Fruit fly (Drosophila melanogaster): ENCODE results near the gene Zw10.

The Zw10 gene

DNA sequence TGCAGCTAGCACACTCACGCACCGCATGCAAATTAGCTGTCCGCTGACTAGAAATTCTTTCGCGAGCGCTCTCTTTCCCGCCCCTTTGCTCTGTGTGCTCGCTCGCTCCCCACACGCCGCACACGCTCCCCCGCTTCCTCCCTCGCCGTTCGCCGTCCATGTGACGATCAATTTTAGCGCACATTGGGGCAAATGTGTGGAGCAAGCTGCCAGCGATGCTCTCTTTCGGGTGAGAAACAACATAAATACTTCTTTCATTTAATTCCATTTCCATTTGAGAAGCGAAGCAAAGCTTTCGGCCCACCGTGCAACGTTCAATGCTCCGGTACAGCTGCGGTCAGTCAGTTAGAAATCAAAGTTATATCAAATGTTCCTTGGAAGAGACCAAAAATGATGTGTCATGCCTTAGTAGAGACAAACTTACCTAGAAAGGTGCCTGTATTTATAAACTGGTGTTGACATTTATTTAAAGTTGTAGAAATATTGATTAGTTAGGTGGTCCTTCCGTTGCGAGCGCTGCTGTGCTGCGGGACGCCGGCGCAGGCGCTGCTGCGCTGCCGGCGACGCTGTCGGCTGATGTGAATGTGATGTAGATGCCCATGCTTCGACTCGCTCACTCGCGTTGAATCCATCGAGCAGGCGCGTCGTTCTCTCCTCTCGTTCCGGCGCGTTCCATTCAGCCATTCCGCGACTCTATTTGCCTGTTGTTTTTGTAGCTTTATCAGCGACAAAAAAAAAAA lies 42.2 kb downstream of the Zw10 start (continued):
- TF ChIP-seq Jarid2 (GFP tag; optimal IDR thresholded peaks at IDR 0.05) (peak; percentile 87), Hr78 (GFP tag; optimal IDR thresholded peaks at IDR 0.05) (peak in 1 of 2 experiments; percentile 90), hkb (optimal IDR thresholded peaks at IDR 0.05) (no peak), hkb (GFP tag; IDR thresholded peaks at IDR 0.05) (peak; percentile 98), CG1603 (tag; optimal IDR thresholded peaks at IDR 0.05) (peak; percentile 98), Dip2 (GFP tag; IDR thresholded peaks at IDR 0.05) (peak; percentile 49; the same call in 1 of the 2 replicates), ara (GFP tag; IDR thresholded peaks at IDR 0.05) (peak; percentile 89), Elba2 (GFP tag; optimal IDR thresholded peaks at IDR 0.05) (no peak), CG7928 (GFP tag; optimal IDR thresholded peaks at IDR 0.05) (peak; percentile 74), Ssrp (tag; optimal IDR thresholded peaks at IDR 0.05) (peak; percentile 95), Blimp-1 (GFP tag; optimal IDR thresholded peaks at IDR 0.05) (peak; percentile 92), HmgD (GFP tag; optimal IDR thresholded peaks at IDR 0.05) (peak; percentile 96), CG12219 (GFP tag; optimal IDR thresholded peaks at IDR 0.05) (peak; percentile 98), CG10543 (GFP tag; optimal IDR thresholded peaks at IDR 0.05) (peak; percentile 98), Ravus (GFP tag; IDR thresholded peaks at IDR 0.05) (peak; percentile 81), tx (GFP tag; optimal IDR thresholded peaks at IDR 0.05) (peak; percentile 96), D (optimal IDR thresholded peaks at IDR 0.05) (no peak), D (GFP tag; optimal IDR thresholded peaks at IDR 0.05) (peak; percentile 93), Deaf1 (tag; optimal IDR thresholded peaks at IDR 0.05) (peak; percentile 83), CG15696 (tag; optimal IDR thresholded peaks at IDR 0.05) (peak; percentile 74), CG10654 (GFP tag; optimal IDR thresholded peaks at IDR 0.05) (peak; percentile 93), CG31365 (tag; optimal IDR thresholded peaks at IDR 0.05) (peak; percentile 89), CG10366 (GFP tag; IDR thresholded peaks at IDR 0.05) (peak; percentile 96), Ada2b (GFP tag; IDR thresholded peaks at IDR 0.05) (peak; percentile 95), GATAe (GFP tag; conservative IDR thresholded peaks at IDR 0.05) (peak; percentile 82), CG6791 (GFP tag; IDR thresholded peaks at IDR 0.05; ENCODE audit: partially characterized antibody) (peak; percentile 67; the same call in 2 of the 3 replicates), CG9817 (tag; optimal IDR thresholded peaks at IDR 0.05) (peak; percentile 95), lola (GFP tag; optimal IDR thresholded peaks at IDR 0.05) (peak in 1 of 3 experiments; percentile 95), eve (GFP tag; optimal IDR thresholded peaks at IDR 0.05) (peak in 1 of 2 experiments; percentile 97), sens-2 (GFP tag; IDR thresholded peaks at IDR 0.05) (peak; percentile 90), Dek (tag; optimal IDR thresholded peaks at IDR 0.05) (peak; percentile 96), oc (tag; optimal IDR thresholded peaks at IDR 0.05) (peak; percentile 97), al (GFP tag; IDR thresholded peaks at IDR 0.05) (peak; percentile 95), CG12942 (GFP tag; optimal IDR thresholded peaks at IDR 0.05) (peak; percentile 94), tap (tag; optimal IDR thresholded peaks at IDR 0.05) (peak; percentile 95), Six4 (GFP tag; optimal IDR thresholded peaks at IDR 0.05) (peak; percentile 93), zfh2 (GFP tag; optimal IDR thresholded peaks at IDR 0.05) (peak; percentile 96), ftz-f1 (GFP tag; optimal IDR thresholded peaks at IDR 0.05) (peak; percentile 87), chm (GFP tag; IDR thresholded peaks at IDR 0.05) (peak; percentile 96), ci (GFP tag; IDR thresholded peaks at IDR 0.05) (peak; percentile 98), CG1024 (GFP tag; IDR thresholded peaks at IDR 0.05) (peak; percentile 84), CG3838 (GFP tag; optimal IDR thresholded peaks at IDR 0.05) (peak; percentile 85), CG4707 (GFP tag; optimal IDR thresholded peaks at IDR 0.05) (peak; percentile 95), CG30020 (tag; optimal IDR thresholded peaks at IDR 0.05) (peak; percentile 75), CG8089 (GFP tag; optimal IDR thresholded peaks at IDR 0.05) (peak; percentile 96), CG18599 (GFP tag; optimal IDR thresholded peaks at IDR 0.05) (peak; percentile 98)
